Fruit fly (Drosophila melanogaster): ENCODE measurements around the gene obst-F.

DNA sequence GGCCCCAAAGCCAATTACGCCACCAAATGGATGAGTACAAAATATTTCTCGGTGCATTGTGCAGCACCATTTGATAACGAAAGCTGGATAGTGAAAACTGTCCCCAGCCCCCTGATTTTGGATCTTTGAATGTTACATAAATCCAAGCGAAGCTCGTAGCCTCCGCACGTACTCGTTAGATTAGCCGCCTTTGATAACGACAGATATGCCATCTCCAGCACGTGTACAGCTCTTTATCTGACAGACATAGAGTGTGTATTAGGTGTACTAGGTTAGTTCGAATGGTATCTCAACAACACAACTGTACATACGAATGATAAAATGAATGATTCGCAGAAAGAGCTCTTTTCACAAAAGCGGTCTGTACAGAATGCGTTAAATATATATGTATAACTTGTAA is 5.1 kb downstream of the obst-F start:
- TF ChIP-seq Myc (optimal IDR thresholded peaks at IDR 0.05) (no peak), Sp1 (GFP tag; optimal IDR thresholded peaks at IDR 0.05) (no peak), psq (GFP tag; optimal IDR thresholded peaks at IDR 0.05) (no peak), N (GFP tag; optimal IDR thresholded peaks at IDR 0.05) (no peak), ey (GFP tag; optimal IDR thresholded peaks at IDR 0.05) (no peak), Hr78 (GFP tag; optimal IDR thresholded peaks at IDR 0.05) (no peak)
